Fruit fly (Drosophila melanogaster) whole organism, pupa: Measurements from ENCODE around the gene Ptp99A.

Experiments used
- D1 ChIP-seq: fragments of 200-800 bp; sonication (Bioruptor generic); optimal IDR thresholded peaks from 2 replicates; lab custom pipeline; 2018; ENCODE audit warnings: missing biosample characterization, mild to moderate bottlenecking, missing genetic modification characterization, moderate library complexity
- EcR ChIP-seq: fragments of 200-800 bp; sonication (Bioruptor generic); optimal IDR thresholded peaks from 3 replicates; lab custom pipeline; 2019; ENCODE audit warnings: missing biosample characterization, missing genetic modification characterization, mild to moderate bottlenecking, moderate library complexity, missing genetic modification reagents
- rn ChIP-seq: fragments of 200-800 bp; sonication (Bioruptor generic); IDR thresholded peaks from 2 replicates; pipeline ENCODE4 v1.3.6; 2022; ENCODE audit warnings: missing biosample characterization, missing genetic modification characterization

DNA sequence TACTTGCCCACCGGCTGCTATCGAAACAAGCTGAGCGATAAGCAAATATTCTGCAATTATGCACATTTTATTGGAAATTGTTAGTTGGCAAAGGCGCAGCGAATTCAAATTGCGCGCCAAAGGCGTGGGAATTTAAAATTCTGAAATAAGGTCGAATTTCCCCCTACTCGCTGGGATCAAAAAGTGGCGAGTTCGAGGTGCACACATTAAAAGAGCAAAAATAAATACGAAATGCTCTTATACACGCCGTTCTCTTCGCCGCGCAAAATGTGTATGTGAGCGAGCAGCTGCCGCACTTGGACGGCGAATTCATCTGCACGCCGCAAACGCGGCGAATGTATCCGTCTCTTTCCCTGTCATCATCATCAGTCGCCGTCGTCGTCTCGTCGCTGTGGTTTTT, 79.8 kb downstream of the Ptp99A start:
- TF ChIP-seq rn (GFP tag; lab: Robert Waterston, UW) (no peak), EcR (no peak), D1 (tag; lab: Kevin White, UChicago) (no peak)
